Worm (Caenorhabditis elegans): ENCODE measurements around the gene srx-116.

Gene srx-116

ce11 chrV:12658142-12658541 lies 12.6 kb upstream of the srx-116 start, which contains the start of gene W05B10.6:
Gene W05B10.6, minus strand, starts transcription at chrV:12658242.
- TF ChIP-seq flh-1 (GFP tag; optimal IDR thresholded peaks at IDR 0.05) (no peak), mab-5 (tag; optimal IDR thresholded peaks at IDR 0.05) (no peak), sem-2 (GFP tag; optimal IDR thresholded peaks at IDR 0.05) (no peak), blmp-1 (tag; optimal IDR thresholded peaks at IDR 0.05) (no peak), unc-62 (GFP tag; optimal IDR thresholded peaks at IDR 0.05) (no peak), lin-32 (GFP tag; optimal IDR thresholded peaks at IDR 0.05) (no peak), elt-1 (tag; optimal IDR thresholded peaks at IDR 0.05; ENCODE audit: borderline replicate concordance, insufficient read depth) (no peak), unc-120 (tag; optimal IDR thresholded peaks at IDR 0.05; ENCODE audit: poor library complexity, severe bottlenecking) (no peak), ces-1 (GFP tag; optimal IDR thresholded peaks at IDR 0.05) (no peak), ceh-83 (GFP tag; optimal IDR thresholded peaks at IDR 0.05) (no peak), ham-2 (GFP tag; optimal IDR thresholded peaks at IDR 0.05) (no peak), elt-3 (tag; optimal IDR thresholded peaks at IDR 0.05) (no peak), pha-4 (tag; optimal IDR thresholded peaks at IDR 0.05) (no peak), M03D4.4 (tag; optimal IDR thresholded peaks at IDR 0.05) (no peak), snpc-4 (tag; optimal IDR thresholded peaks at IDR 0.05) (no peak), drap-1 (GFP tag; optimal IDR thresholded peaks at IDR 0.05) (no peak)

- TF ChIP-seq ces-1 (GFP tag; optimal IDR thresholded peaks at IDR 0.05) (peak; percentile 74), hlh-1 (tag; optimal IDR thresholded peaks at IDR 0.05) (no peak)
These were observed 11.3 kb upstream of the srx-116 start, which contains the start of gene ccch-3 for ce11 chrV:12659426-12659825. Gene ccch-3, minus strand, starts transcription at chrV:12659687.

ce11 chrV:12660280-12660818 lies 10.4 kb upstream of the srx-116 start, which contains the start of gene his-74:
Gene his-74, minus strand, starts transcription at chrV:12660330.
- TF ChIP-seq lsy-2 (tag; optimal IDR thresholded peaks at IDR 0.05) (peak; percentile 63), nhr-237 (tag; optimal IDR thresholded peaks at IDR 0.05) (no peak)

- TF ChIP-seq hlh-1 (tag; optimal IDR thresholded peaks at IDR 0.05): no peak
- no peak for TF ChIP-seq unc-62 (GFP tag; optimal IDR thresholded peaks at IDR 0.05)
These were observed 9.1 kb upstream of the srx-116 start, which contains the start of gene W05B10.3 for ce11 chrV:12661619-12662018. Gene W05B10.3, minus strand, starts transcription at chrV:12661719.

- TF ChIP-seq elt-1 (tag; optimal IDR thresholded peaks at IDR 0.05; ENCODE audit: borderline replicate concordance, insufficient read depth) (no peak), elt-3 (tag; optimal IDR thresholded peaks at IDR 0.05) (no peak), bed-3 (GFP tag; optimal IDR thresholded peaks at IDR 0.05) (no peak), unc-62 (GFP tag; optimal IDR thresholded peaks at IDR 0.05) (no peak), ztf-11 (tag; optimal IDR thresholded peaks at IDR 0.05) (no peak), sptf-1 (tag; optimal IDR thresholded peaks at IDR 0.05) (no peak), blmp-1 (tag; optimal IDR thresholded peaks at IDR 0.05) (no peak), mab-5 (tag; optimal IDR thresholded peaks at IDR 0.05) (no peak), tbx-8 (GFP tag; optimal IDR thresholded peaks at IDR 0.05) (no peak), ceh-83 (GFP tag; optimal IDR thresholded peaks at IDR 0.05) (no peak), mep-1 (tag; optimal IDR thresholded peaks at IDR 0.05) (no peak), nhr-12 (tag; optimal IDR thresholded peaks at IDR 0.05) (no peak), ces-1 (GFP tag; optimal IDR thresholded peaks at IDR 0.05) (no peak), mls-2 (tag; optimal IDR thresholded peaks at IDR 0.05) (no peak), M03D4.4 (tag; optimal IDR thresholded peaks at IDR 0.05) (no peak), cnd-1 (tag; optimal IDR thresholded peaks at IDR 0.05) (no peak)
These were observed 7.3 kb upstream of the srx-116 start for ce11 chrV:12663386-12663785.

- no peak for TF ChIP-seq nhr-76 (tag; optimal IDR thresholded peaks at IDR 0.05)
- TF ChIP-seq hlh-1 (tag; optimal IDR thresholded peaks at IDR 0.05): no peak
- TF ChIP-seq lsy-2 (tag; optimal IDR thresholded peaks at IDR 0.05): no peak
- no peak for TF ChIP-seq snpc-4 (tag; optimal IDR thresholded peaks at IDR 0.05)
- no peak for TF ChIP-seq mab-5 (tag; optimal IDR thresholded peaks at IDR 0.05)
These were observed 3.3 kb upstream of the srx-116 start for ce11 chrV:12667397-12667796.

All from whole organism, mixed stage, embryonic.